Fruit fly (Drosophila melanogaster) whole organism, embryonic: ENCODE measurements around the gene Girdin.

Experiments used
- Atf3 ChIP-seq: fragments of 200-800 bp; sonication (Bioruptor generic); optimal IDR thresholded peaks from 3 replicates; lab custom pipeline; 2016; ENCODE audit warnings: missing biosample characterization, missing genetic modification characterization
- B-H1 ChIP-seq: fragments of 200-800 bp; sonication (Bioruptor generic); IDR thresholded peaks from 3 replicates; pipeline ENCODE4 v1.3.6; 2022; ENCODE audit warnings: missing biosample characterization, missing genetic modification characterization
- Bgb ChIP-seq: fragments of 200-800 bp; sonication (Bioruptor generic); IDR thresholded peaks from 2 replicates; pipeline ENCODE4 v1.3.6; 2022; ENCODE audit warnings: missing biosample characterization, missing genetic modification characterization; ENCODE audit not compliant: partially characterized antibody
- CG1024 ChIP-seq: fragments of 200-800 bp; sonication (Bioruptor generic); IDR thresholded peaks from 2 replicates; pipeline ENCODE4 v1.3.6; 2022; ENCODE audit warnings: missing biosample characterization, missing genetic modification characterization
- CG10979 ChIP-seq: fragments of 200-800 bp; sonication (Bioruptor generic); optimal IDR thresholded peaks from 2 replicates; lab custom pipeline; 2018; ENCODE audit warnings: missing biosample characterization, mild to moderate bottlenecking, missing genetic modification characterization, moderate library complexity
- CG12942 ChIP-seq: fragments of 200-800 bp; sonication (Bioruptor generic); optimal IDR thresholded peaks from 3 replicates; lab custom pipeline; 2016; ENCODE audit warnings: missing biosample characterization, missing genetic modification characterization
- CG14050 ChIP-seq: fragments of 200-800 bp; sonication (Bioruptor generic); IDR thresholded peaks from 3 replicates; pipeline ENCODE4 v1.3.6; 2022; ENCODE audit warnings: missing biosample characterization, missing genetic modification characterization
- CG14710 ChIP-seq: fragments of 200-800 bp; sonication (Bioruptor generic); optimal IDR thresholded peaks from 3 replicates; lab custom pipeline; 2019; ENCODE audit warnings: missing biosample characterization, mild to moderate bottlenecking, missing genetic modification characterization, moderate library complexity
- CG17186 ChIP-seq: fragments of 200-800 bp; sonication (Bioruptor generic); optimal IDR thresholded peaks from 3 replicates; lab custom pipeline; 2017; ENCODE audit warnings: missing biosample characterization, missing genetic modification reagents, missing genetic modification characterization
- CG17328 ChIP-seq: fragments of 200-800 bp; sonication (Bioruptor generic); IDR thresholded peaks from 2 replicates; pipeline ENCODE4 v1.3.6; 2022; ENCODE audit warnings: missing biosample characterization, missing genetic modification characterization
- CG31388 ChIP-seq: fragments of 200-800 bp; sonication (Bioruptor generic); optimal IDR thresholded peaks from 2 replicates; lab custom pipeline; 2016; ENCODE audit warnings: missing biosample characterization, missing genetic modification characterization
- CG3838 ChIP-seq: fragments of 200-800 bp; sonication (Bioruptor generic); optimal IDR thresholded peaks from 3 replicates; lab custom pipeline; 2016; ENCODE audit warnings: missing biosample characterization, missing genetic modification characterization
- CG43689 ChIP-seq: fragments of 200-800 bp; sonication (Bioruptor generic); IDR thresholded peaks from 2 replicates; pipeline ENCODE4 v1.3.6; 2022; ENCODE audit warnings: missing biosample characterization, missing genetic modification characterization
- CG4730 ChIP-seq: fragments of 200-800 bp; sonication (Bioruptor generic); IDR thresholded peaks from 2 replicates; pipeline ENCODE4 v1.3.6; 2022; ENCODE audit warnings: missing biosample characterization, missing genetic modification characterization
- CG7556 ChIP-seq: fragments of 200-800 bp; sonication (Bioruptor generic); optimal IDR thresholded peaks from 2 replicates; lab custom pipeline; 2017; ENCODE audit warnings: missing biosample characterization, mild to moderate bottlenecking, missing genetic modification characterization
- CG8290 ChIP-seq, 3 experiments: fragments of 200-800 bp; sonication (Bioruptor generic); optimal IDR thresholded peaks; 2 replicates each; lab custom pipeline; 2016 to 2019; ENCODE audit warnings: missing biosample characterization in 3 of 3, missing genetic modification characterization in 3 of 3, mild to moderate bottlenecking in 2 of 3, moderate library complexity in 1 of 3
- CG9437 ChIP-seq: fragments of 200-800 bp; sonication (Bioruptor generic); optimal IDR thresholded peaks from 2 replicates; lab custom pipeline; 2018; ENCODE audit warnings: missing biosample characterization, mild to moderate bottlenecking, missing genetic modification characterization
- D ChIP-seq, 2 experiments: fragments of 200-800 bp in 1 of 2; fragments of >200 bp in 1 of 2; sonication (Bioruptor generic) in 1 of 2; optimal IDR thresholded peaks; 2 replicates in 1 of 2; 3 replicates in 1 of 2; lab custom pipeline; 2017; ENCODE audit warnings: mild to moderate bottlenecking in 1 of 2, missing biosample characterization in 1 of 2, missing genetic modification characterization in 1 of 2, missing genetic modification reagents in 1 of 2
- Dref ChIP-seq: fragments of 200-800 bp; sonication (Bioruptor generic); IDR thresholded peaks from 2 replicates; pipeline ENCODE4 v1.3.6; 2022; ENCODE audit warnings: missing biosample characterization, missing genetic modification characterization
- E2f1 ChIP-seq: fragments of 200-800 bp; sonication (Bioruptor generic); IDR thresholded peaks from 2 replicates; pipeline ENCODE4 v1.3.6; 2022; ENCODE audit warnings: missing biosample characterization, missing genetic modification characterization
- HHEX ChIP-seq: fragments of 200-800 bp; sonication (Bioruptor generic); optimal IDR thresholded peaks from 3 replicates; lab custom pipeline; 2017; ENCODE audit warnings: missing biosample characterization, mild to moderate bottlenecking, missing genetic modification characterization, missing genetic modification reagents
- HLH3B ChIP-seq: fragments of 200-800 bp; sonication (Bioruptor generic); IDR thresholded peaks from 2 replicates; pipeline ENCODE4 v1.3.6; 2022; ENCODE audit warnings: missing biosample characterization, missing genetic modification characterization
- Hr78 ChIP-seq, 2 experiments: fragments of 200-800 bp in 1 of 2; fragments of >200 bp in 1 of 2; sonication (Bioruptor generic) in 1 of 2; optimal IDR thresholded peaks; 2 replicates each; lab custom pipeline; 2017 to 2019; ENCODE audit warnings: missing biosample characterization in 2 of 2, missing genetic modification characterization in 2 of 2, mild to moderate bottlenecking in 1 of 2, moderate library complexity in 1 of 2
- Hsf ChIP-seq: fragments of 200-800 bp; sonication (Bioruptor generic); optimal IDR thresholded peaks from 3 replicates; lab custom pipeline; 2016; ENCODE audit warnings: missing biosample characterization, missing genetic modification characterization
- MTF-1 ChIP-seq: fragments of 200-800 bp; sonication (Bioruptor generic); optimal IDR thresholded peaks from 2 replicates; lab custom pipeline; 2018; ENCODE audit warnings: missing biosample characterization, mild to moderate bottlenecking, missing genetic modification characterization, borderline replicate concordance
- Myb ChIP-seq: fragments of 200-800 bp; sonication (Bioruptor generic); optimal IDR thresholded peaks from 2 replicates; lab custom pipeline; 2016; ENCODE audit warnings: missing biosample characterization, missing genetic modification characterization
- Nf-YC ChIP-seq: fragments of 200-800 bp; optimal IDR thresholded peaks from 3 replicates; lab custom pipeline; 2019; ENCODE audit warnings: missing biosample characterization, mild to moderate bottlenecking, missing genetic modification characterization, moderate library complexity
- Oaz ChIP-seq: fragments of 200-800 bp; sonication (Bioruptor generic); IDR thresholded peaks from 2 replicates; pipeline ENCODE4 v1.3.6; 2022; ENCODE audit warnings: missing biosample characterization, missing genetic modification characterization
- Opbp ChIP-seq: fragments of 200-800 bp; sonication (Bioruptor generic); IDR thresholded peaks from 3 replicates; pipeline ENCODE4 v1.3.6; 2022; ENCODE audit warnings: missing biosample characterization, missing genetic modification characterization; ENCODE audit not compliant: partially characterized antibody
- Taf1 ChIP-seq: fragments of 200-800 bp; sonication (Bioruptor generic); IDR thresholded peaks from 2 replicates; pipeline ENCODE4 v1.3.6; 2022; ENCODE audit warnings: missing biosample characterization, missing genetic modification characterization
- Tbp ChIP-seq: fragments of >200 bp; optimal IDR thresholded peaks from 2 replicates; lab custom pipeline; 2018; ENCODE audit warnings: missing biosample characterization, missing genetic modification characterization
- ab ChIP-seq: fragments of 200-800 bp; sonication (Bioruptor generic); optimal IDR thresholded peaks from 2 replicates; lab custom pipeline; 2016; ENCODE audit warnings: missing biosample characterization, missing genetic modification characterization
- amos ChIP-seq: fragments of 200-800 bp; sonication (Bioruptor generic); IDR thresholded peaks from 2 replicates; pipeline ENCODE4 v1.3.6; 2022; ENCODE audit warnings: missing biosample characterization, missing genetic modification characterization; ENCODE audit not compliant: partially characterized antibody
- ap ChIP-seq: fragments of 200-800 bp; sonication (Bioruptor generic); IDR thresholded peaks from 2 replicates; pipeline ENCODE4 v1.3.6; 2022; ENCODE audit warnings: missing biosample characterization, missing genetic modification characterization
- ase ChIP-seq: fragments of 200-800 bp; sonication (Bioruptor generic); IDR thresholded peaks from 3 replicates; pipeline ENCODE4 v1.3.6; 2022; ENCODE audit warnings: missing biosample characterization, missing genetic modification characterization
- az2 ChIP-seq: fragments of 200-800 bp; sonication (Bioruptor generic); optimal IDR thresholded peaks from 3 replicates; lab custom pipeline; 2016; ENCODE audit warnings: missing biosample characterization, missing genetic modification characterization
- crp ChIP-seq, 2 experiments: fragments of 200-800 bp; sonication (Bioruptor generic); optimal IDR thresholded peaks; 2 replicates in 1 of 2; 3 replicates in 1 of 2; lab custom pipeline; 2017; ENCODE audit warnings: missing biosample characterization in 2 of 2, missing genetic modification characterization in 2 of 2, mild to moderate bottlenecking in 1 of 2, moderate library complexity in 1 of 2
- danr ChIP-seq: fragments of 200-800 bp; sonication (Bioruptor generic); IDR thresholded peaks from 2 replicates; pipeline ENCODE4 v1.3.6; 2022; ENCODE audit warnings: missing biosample characterization, missing genetic modification characterization
- eve ChIP-seq, 2 experiments: fragments of >200 bp; optimal IDR thresholded peaks; 2 replicates each; lab custom pipeline; 2017; ENCODE audit warnings: missing biosample characterization in 2 of 2, missing genetic modification characterization in 2 of 2
- eyg ChIP-seq: fragments of 200-800 bp; sonication (Bioruptor generic); optimal IDR thresholded peaks from 3 replicates; lab custom pipeline; 2016; ENCODE audit warnings: missing biosample characterization, missing genetic modification characterization
- gfzf ChIP-seq: fragments of 200-800 bp; sonication (Bioruptor generic); optimal IDR thresholded peaks from 2 replicates; lab custom pipeline; 2016; ENCODE audit warnings: missing biosample characterization, mild to moderate bottlenecking, missing genetic modification characterization, moderate library complexity
- gsb-n ChIP-seq: fragments of 200-800 bp; sonication (Bioruptor generic); optimal IDR thresholded peaks from 3 replicates; lab custom pipeline; 2018; ENCODE audit warnings: missing biosample characterization, mild to moderate bottlenecking, missing genetic modification characterization
- hkb ChIP-seq, 2 experiments: fragments of 200-800 bp in 1 of 2; fragments of >200 bp in 1 of 2; sonication (Bioruptor generic) in 1 of 2; IDR thresholded peaks in 1 of 2; optimal IDR thresholded peaks in 1 of 2; 2 replicates each; pipeline versions ENCODE4 v1.3.6 to Lab custom; 2017 to 2022; ENCODE audit warnings: missing biosample characterization in 1 of 2, missing genetic modification characterization in 1 of 2
- lilli ChIP-seq: fragments of 200-800 bp; sonication (Bioruptor generic); optimal IDR thresholded peaks from 3 replicates; lab custom pipeline; 2016; ENCODE audit warnings: missing biosample characterization, missing genetic modification characterization
- org-1 ChIP-seq: fragments of 200-800 bp; sonication (Bioruptor generic); optimal IDR thresholded peaks from 2 replicates; lab custom pipeline; 2017; ENCODE audit warnings: missing biosample characterization, missing genetic modification characterization
- phol ChIP-seq: fragments of 200-800 bp; sonication (Bioruptor generic); optimal IDR thresholded peaks from 3 replicates; lab custom pipeline; 2018; ENCODE audit warnings: missing biosample characterization, mild to moderate bottlenecking, missing genetic modification characterization, moderate library complexity
- stc ChIP-seq: fragments of 200-800 bp; sonication (Bioruptor generic); IDR thresholded peaks from 2 replicates; pipeline ENCODE4 v1.3.6; 2022; ENCODE audit warnings: missing biosample characterization, missing genetic modification characterization
- sug ChIP-seq: fragments of 200-800 bp; optimal IDR thresholded peaks from 2 replicates; lab custom pipeline; 2019; ENCODE audit warnings: missing biosample characterization, mild to moderate bottlenecking, missing genetic modification characterization, moderate library complexity
- tx ChIP-seq: fragments of 200-800 bp; sonication (Bioruptor generic); optimal IDR thresholded peaks from 2 replicates; lab custom pipeline; 2016; ENCODE audit warnings: missing biosample characterization, missing genetic modification characterization

Gene Girdin

dm6 chr3L:3178530-3179096, at the start of gene Girdin, which contains the start of gene MnM (continued):
- TF ChIP-seq CG14050 (GFP tag; lab: Robert Waterston, UW) = no peak
- TF ChIP-seq Oaz = no peak
- TF ChIP-seq CG17328 (GFP tag; lab: Robert Waterston, UW) = no peak
- TF ChIP-seq eve (GFP tag; optimal IDR thresholded peaks at IDR 0.05; lab: Kevin White, UChicago) = no peak
- TF ChIP-seq Hr78 (GFP tag; optimal IDR thresholded peaks at IDR 0.05; lab: Kevin White, UChicago) = no peak
- peak; percentile 53 for TF ChIP-seq CG12942 (GFP tag; lab: Kevin White, UChicago)
- no peak for TF ChIP-seq HHEX (GFP tag; lab: Kevin White, UChicago)
- TF ChIP-seq B-H1 = no peak
- no peak for TF ChIP-seq ase (GFP tag; lab: Robert Waterston, UW)
- peak; percentile 53 for TF ChIP-seq CG17186
- TF ChIP-seq CG43689 (GFP tag; lab: Robert Waterston, UW) = no peak
- peak; percentile 87 for TF ChIP-seq lilli
- peak; percentile 71 for TF ChIP-seq Opbp (GFP tag; lab: Robert Waterston, UW)
- no peak for TF ChIP-seq CG3838 (GFP tag; lab: Kevin White, UChicago)
- TF ChIP-seq Dref (GFP tag; lab: Robert Waterston, UW) = peak; percentile 68
- TF ChIP-seq crp (GFP tag; optimal IDR thresholded peaks at IDR 0.05; lab: Kevin White, UChicago) = peak in 1 of 2 experiments; percentile 35
- TF ChIP-seq eyg (GFP tag; lab: Kevin White, UChicago) = no peak
- peak; percentile 45 for TF ChIP-seq ab (GFP tag; lab: Kevin White, UChicago)
- TF ChIP-seq E2f1 (GFP tag; lab: Robert Waterston, UW) = peak; percentile 25; the same call in 1 of the 2 replicates
- peak; percentile 17 for TF ChIP-seq CG31388 (GFP tag; lab: Kevin White, UChicago)
- TF ChIP-seq danr (GFP tag; lab: Robert Waterston, UW) = no peak
- TF ChIP-seq CG9437 (GFP tag; lab: Kevin White, UChicago) = no peak
- no peak for TF ChIP-seq MTF-1 (GFP tag; lab: Kevin White, UChicago)
- TF ChIP-seq gsb-n (tag; lab: Kevin White, UChicago) = peak; percentile 78
- TF ChIP-seq Nf-YC (tag; lab: Kevin White, UChicago) = no peak
- peak; percentile 74 for TF ChIP-seq Bgb (GFP tag; lab: Robert Waterston, UW)
- TF ChIP-seq phol (tag; lab: Kevin White, UChicago) = peak; percentile 65
- TF ChIP-seq ap = no peak
- TF ChIP-seq stc (GFP tag; lab: Robert Waterston, UW) = no peak
- peak; percentile 74 for TF ChIP-seq tx (GFP tag; lab: Kevin White, UChicago)
- peak; percentile 34 for TF ChIP-seq gfzf (GFP tag; lab: Kevin White, UChicago)
- TF ChIP-seq CG7556 (GFP tag; lab: Kevin White, UChicago) = no peak
- TF ChIP-seq CG8290 (GFP tag; optimal IDR thresholded peaks at IDR 0.05; lab: Kevin White, UChicago) = peak; percentile 41
- peak in 1 of 2 experiments; percentile 25 for TF ChIP-seq CG8290 (tag; optimal IDR thresholded peaks at IDR 0.05; lab: Kevin White, UChicago)
- TF ChIP-seq Atf3 (GFP tag; lab: Kevin White, UChicago) = peak; percentile 54
- peak; percentile 77 for TF ChIP-seq Hsf
- peak; percentile 56 for TF ChIP-seq az2 (GFP tag; lab: Kevin White, UChicago)
- no peak for TF ChIP-seq CG1024 (GFP tag; lab: Robert Waterston, UW)
- peak; percentile 75 for TF ChIP-seq CG14710
- peak; percentile 91 for TF ChIP-seq D (optimal IDR thresholded peaks at IDR 0.05; lab: Kevin White, UChicago)
- TF ChIP-seq D (GFP tag; optimal IDR thresholded peaks at IDR 0.05; lab: Kevin White, UChicago) = no peak
- peak; percentile 39 for TF ChIP-seq Tbp (GFP tag; lab: Kevin White, UChicago)
- TF ChIP-seq Myb (GFP tag; lab: Kevin White, UChicago) = peak; percentile 89
- TF ChIP-seq Taf1 (GFP tag; lab: Robert Waterston, UW) = no peak
- TF ChIP-seq hkb (optimal IDR thresholded peaks at IDR 0.05; lab: Kevin White, UChicago) = peak; percentile 89
- TF ChIP-seq hkb (GFP tag; IDR thresholded peaks at IDR 0.05; lab: Robert Waterston, UW) = no peak
- no peak for TF ChIP-seq sug (tag; lab: Kevin White, UChicago)
- no peak; the same call in 1 of the 2 replicates for TF ChIP-seq HLH3B (GFP tag; lab: Robert Waterston, UW)
- TF ChIP-seq amos (GFP tag; lab: Robert Waterston, UW) = peak; percentile 79
- peak; percentile 36 for TF ChIP-seq CG10979 (tag; lab: Kevin White, UChicago)
- peak; percentile 12 for TF ChIP-seq org-1 (GFP tag; lab: Kevin White, UChicago)
- 0 out of 2 replicates have a peak, but pooled peaks have one; percentile 11 for TF ChIP-seq CG4730
